Fruit fly (Drosophila melanogaster): Measurements from ENCODE around the gene nol.

DNA sequence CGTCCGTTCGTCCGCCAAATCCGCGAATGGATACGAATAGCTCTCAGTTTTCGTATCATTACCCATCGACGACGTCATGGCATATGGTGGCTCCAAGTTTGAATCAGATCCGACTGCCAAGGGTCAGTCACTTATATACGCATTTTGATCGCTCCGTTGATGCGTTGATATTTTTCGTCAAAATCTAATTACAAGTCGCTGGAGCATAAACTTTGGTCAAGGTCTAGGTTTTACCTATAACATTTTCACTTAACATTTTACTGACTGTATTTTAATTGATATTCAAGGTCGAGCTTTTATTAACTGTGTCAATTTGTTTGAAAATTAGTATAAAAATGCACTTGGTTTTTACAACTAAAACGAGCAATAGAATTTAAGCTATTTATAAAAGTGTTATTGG is 29.0 kb upstream of the nol start, which contains the start of gene Elo68beta:
- TF ChIP-seq CG14711 (tag; optimal IDR thresholded peaks at IDR 0.05) (no peak), CG1620 (GFP tag; optimal IDR thresholded peaks at IDR 0.05) (no peak), cic (GFP tag; optimal IDR thresholded peaks at IDR 0.05) (no peak), kay (GFP tag; ENCODE audit: borderline replicate concordance) (peak; percentile 19), Crg-1 (GFP tag; optimal IDR thresholded peaks at IDR 0.05) (no peak), CG7045 (GFP tag; optimal IDR thresholded peaks at IDR 0.05) (no peak), toe (GFP tag; optimal IDR thresholded peaks at IDR 0.05) (no peak), Clk (GFP tag; optimal IDR thresholded peaks at IDR 0.05) (no peak), Hr96 (GFP tag; optimal IDR thresholded peaks at IDR 0.05) (no peak), ovo (GFP tag; optimal IDR thresholded peaks at IDR 0.05) (no peak), CG12768 (GFP tag; optimal IDR thresholded peaks at IDR 0.05) (no peak), pad (GFP tag; optimal IDR thresholded peaks at IDR 0.05) (no peak)

Data from whole organism, adult.